Worm (Caenorhabditis elegans): ENCODE measurements around the gene M199.134.

DNA sequence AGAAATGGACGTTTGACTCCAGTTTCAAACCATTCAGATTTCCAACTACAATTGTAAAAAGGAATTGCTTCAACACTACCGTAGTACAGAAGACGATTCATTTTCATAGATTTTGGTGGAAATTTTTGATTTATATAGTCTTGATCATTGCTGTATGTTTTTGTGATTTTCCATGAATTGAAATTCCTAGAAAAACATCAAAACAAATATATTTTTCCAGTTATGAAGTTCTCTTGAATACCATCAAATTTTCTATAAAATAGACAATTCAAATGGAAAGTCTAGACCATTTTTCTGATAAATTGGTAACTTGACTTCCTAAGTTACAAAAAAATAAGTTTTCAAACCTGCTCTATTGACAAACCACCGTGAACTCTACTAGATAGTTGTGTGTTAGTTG is 44.2 kb downstream of the M199.134 start, which contains the start of gene srt-48:
- TF ChIP-seq mep-1 (tag; optimal IDR thresholded peaks at IDR 0.05): no peak
- no peak for TF ChIP-seq nhr-76 (tag; optimal IDR thresholded peaks at IDR 0.05)
- no peak for TF ChIP-seq lin-13 (tag; optimal IDR thresholded peaks at IDR 0.05)

Measured in whole organism, mixed stage, embryonic.